Fruit fly (Drosophila melanogaster) whole organism, embryonic: ENCODE data around the gene SecCl.

Experiments
- Antp ChIP-seq: fragments of 200-800 bp; sonication (Bioruptor generic); optimal IDR thresholded peaks from 3 replicates; lab custom pipeline; 2016; ENCODE audit warnings: missing biosample characterization, missing genetic modification characterization
- CG10267 ChIP-seq: fragments of 200-800 bp; sonication (Bioruptor generic); optimal IDR thresholded peaks from 2 replicates; lab custom pipeline; 2018; ENCODE audit warnings: missing biosample characterization, mild to moderate bottlenecking, missing genetic modification characterization, moderate library complexity
- CG11560 ChIP-seq: fragments of 200-800 bp; sonication (Bioruptor generic); IDR thresholded peaks from 3 replicates; pipeline ENCODE4 v1.3.6; 2022; ENCODE audit warnings: missing biosample characterization, missing genetic modification characterization
- CG11696 ChIP-seq: fragments of 200-800 bp; sonication (Bioruptor generic); IDR thresholded peaks from 2 replicates; pipeline ENCODE4 v1.3.6; 2022; ENCODE audit warnings: missing biosample characterization, missing genetic modification characterization
- CG12391 ChIP-seq: fragments of 200-800 bp; sonication (Bioruptor generic); optimal IDR thresholded peaks from 3 replicates; lab custom pipeline; 2018; ENCODE audit warnings: missing biosample characterization, mild to moderate bottlenecking, missing genetic modification characterization, moderate library complexity
- CG12744 ChIP-seq: fragments of 200-800 bp; sonication (Bioruptor generic); optimal IDR thresholded peaks from 2 replicates; lab custom pipeline; 2016; ENCODE audit warnings: missing biosample characterization, missing genetic modification characterization
- CG16813 ChIP-seq: fragments of 200-800 bp; sonication (Bioruptor generic); IDR thresholded peaks from 3 replicates; pipeline ENCODE4 v1.3.6; 2022; ENCODE audit warnings: missing biosample characterization, missing genetic modification characterization; ENCODE audit not compliant: partially characterized antibody
- CG17361 ChIP-seq: fragments of 200-800 bp; sonication (Bioruptor generic); IDR thresholded peaks from 3 replicates; pipeline ENCODE4 v1.3.6; 2022; ENCODE audit warnings: missing biosample characterization, missing genetic modification characterization
- CG1792 ChIP-seq: fragments of 200-800 bp; sonication (Bioruptor generic); optimal IDR thresholded peaks from 2 replicates; lab custom pipeline; 2016; ENCODE audit warnings: missing biosample characterization, missing genetic modification characterization
- CG2712 ChIP-seq: fragments of 200-800 bp; optimal IDR thresholded peaks from 3 replicates; lab custom pipeline; 2019; ENCODE audit warnings: missing biosample characterization, mild to moderate bottlenecking, missing genetic modification characterization, moderate library complexity
- CG30403 ChIP-seq: fragments of 200-800 bp; sonication (Bioruptor generic); optimal IDR thresholded peaks from 3 replicates; lab custom pipeline; 2016; ENCODE audit warnings: missing biosample characterization, missing genetic modification characterization
- CG31441 ChIP-seq: fragments of 200-800 bp; sonication (Bioruptor generic); IDR thresholded peaks from 2 replicates; pipeline ENCODE4 v1.3.6; 2022; ENCODE audit warnings: missing biosample characterization, missing genetic modification characterization
- CG3281 ChIP-seq: fragments of 200-800 bp; sonication (Bioruptor generic); optimal IDR thresholded peaks from 3 replicates; lab custom pipeline; 2017; ENCODE audit warnings: missing biosample characterization, mild to moderate bottlenecking, missing genetic modification characterization
- CG34224 ChIP-seq: fragments of 200-800 bp; sonication (Bioruptor generic); IDR thresholded peaks from 3 replicates; pipeline ENCODE4 v1.3.6; 2022; ENCODE audit warnings: missing biosample characterization, missing genetic modification characterization; ENCODE audit not compliant: partially characterized antibody
- CG4328 ChIP-seq: fragments of 200-800 bp; sonication (Bioruptor generic); optimal IDR thresholded peaks from 3 replicates; lab custom pipeline; 2017; ENCODE audit warnings: missing biosample characterization, missing genetic modification reagents, missing genetic modification characterization
- CG4820 ChIP-seq: fragments of 200-800 bp; sonication (Bioruptor generic); optimal IDR thresholded peaks from 3 replicates; lab custom pipeline; 2016; ENCODE audit warnings: missing biosample characterization, missing genetic modification characterization
- CG6689 ChIP-seq: fragments of 200-800 bp; sonication (Bioruptor generic); IDR thresholded peaks from 2 replicates; pipeline ENCODE4 v1.3.6; 2022; ENCODE audit warnings: missing biosample characterization, missing genetic modification characterization
- CG7271 ChIP-seq: fragments of 200-800 bp; sonication (Bioruptor generic); optimal IDR thresholded peaks from 2 replicates; lab custom pipeline; 2018; ENCODE audit warnings: missing biosample characterization, mild to moderate bottlenecking, missing genetic modification characterization, moderate library complexity
- CG9215 ChIP-seq: fragments of 200-800 bp; sonication (Bioruptor generic); IDR thresholded peaks from 2 replicates; pipeline ENCODE4 v1.3.6; 2022; ENCODE audit warnings: missing biosample characterization, missing genetic modification characterization
- CG9932 ChIP-seq: fragments of 200-800 bp; sonication (Bioruptor generic); IDR thresholded peaks from 2 replicates; pipeline ENCODE4 v1.3.6; 2022; ENCODE audit warnings: missing biosample characterization, missing genetic modification characterization
- CHES-1-like ChIP-seq: fragments of 200-800 bp; sonication (Bioruptor generic); optimal IDR thresholded peaks from 2 replicates; lab custom pipeline; 2016; ENCODE audit warnings: missing biosample characterization, missing genetic modification characterization
- ERR ChIP-seq: fragments of 200-800 bp; sonication (Bioruptor generic); optimal IDR thresholded peaks from 2 replicates; lab custom pipeline; 2016; ENCODE audit warnings: missing biosample characterization, missing genetic modification characterization
- Fer2 ChIP-seq: fragments of 200-800 bp; sonication (Bioruptor generic); optimal IDR thresholded peaks from 2 replicates; lab custom pipeline; 2018; ENCODE audit warnings: missing biosample characterization, mild to moderate bottlenecking, missing genetic modification characterization, moderate library complexity
- Gug ChIP-seq: fragments of 200-800 bp; sonication (Bioruptor generic); IDR thresholded peaks from 4 replicates; pipeline ENCODE4 v1.3.6; 2022; ENCODE audit warnings: missing biosample characterization, missing genetic modification characterization
- Oli ChIP-seq: fragments of 200-800 bp; sonication (Bioruptor generic); optimal IDR thresholded peaks from 2 replicates; lab custom pipeline; 2018; ENCODE audit warnings: missing biosample characterization, mild to moderate bottlenecking, missing genetic modification characterization, moderate library complexity
- PHDP ChIP-seq: fragments of 200-800 bp; sonication (Bioruptor generic); optimal IDR thresholded peaks from 3 replicates; lab custom pipeline; 2018; ENCODE audit warnings: missing biosample characterization, mild to moderate bottlenecking, missing genetic modification characterization, moderate library complexity
- Sox100B ChIP-seq: fragments of 200-800 bp; sonication (Bioruptor generic); optimal IDR thresholded peaks from 3 replicates; lab custom pipeline; 2018; ENCODE audit warnings: missing biosample characterization, mild to moderate bottlenecking, missing genetic modification characterization
- Ssrp ChIP-seq: fragments of 200-800 bp; sonication (Bioruptor generic); optimal IDR thresholded peaks from 2 replicates; lab custom pipeline; 2018; ENCODE audit warnings: missing biosample characterization, mild to moderate bottlenecking, missing genetic modification characterization, moderate library complexity
- TFAM ChIP-seq: fragments of 200-800 bp; sonication (Bioruptor generic); optimal IDR thresholded peaks from 2 replicates; lab custom pipeline; 2017; ENCODE audit warnings: missing biosample characterization, missing genetic modification characterization, inconsistent platforms
- Tbp ChIP-seq: fragments of >200 bp; optimal IDR thresholded peaks from 2 replicates; lab custom pipeline; 2018; ENCODE audit warnings: missing biosample characterization, missing genetic modification characterization
- abd-A ChIP-seq: fragments of 200-800 bp; sonication (Bioruptor generic); optimal IDR thresholded peaks from 3 replicates; lab custom pipeline; 2019; ENCODE audit warnings: missing biosample characterization, mild to moderate bottlenecking, missing genetic modification characterization, moderate library complexity
- bcd ChIP-seq: fragments of 200-800 bp; sonication (Bioruptor generic); optimal IDR thresholded peaks from 2 replicates; lab custom pipeline; 2017; ENCODE audit warnings: missing biosample characterization, mild to moderate bottlenecking, missing genetic modification characterization
- bigmax ChIP-seq: fragments of 200-800 bp; sonication (Bioruptor generic); optimal IDR thresholded peaks from 2 replicates; lab custom pipeline; 2018; ENCODE audit warnings: missing biosample characterization, mild to moderate bottlenecking, missing genetic modification characterization
- dmrt99B ChIP-seq: fragments of 200-800 bp; sonication (Bioruptor generic); optimal IDR thresholded peaks from 2 replicates; lab custom pipeline; 2018; ENCODE audit warnings: missing biosample characterization, mild to moderate bottlenecking, missing genetic modification characterization, moderate library complexity
- ems ChIP-seq: fragments of 200-800 bp; sonication (Bioruptor generic); optimal IDR thresholded peaks from 3 replicates; lab custom pipeline; 2016; ENCODE audit warnings: missing biosample characterization, missing genetic modification characterization
- esg ChIP-seq: fragments of 200-800 bp; sonication (Bioruptor generic); conservative IDR thresholded peaks from 2 replicates; pipeline ENCODE4 v1.3.6; 2022; ENCODE audit warnings: missing biosample characterization, missing genetic modification characterization
- fd96Cb ChIP-seq: fragments of 200-800 bp; sonication (Bioruptor generic); optimal IDR thresholded peaks from 2 replicates; lab custom pipeline; 2018; ENCODE audit warnings: missing biosample characterization, mild to moderate bottlenecking, missing genetic modification characterization, moderate library complexity
- grn ChIP-seq: fragments of 200-800 bp; sonication (Bioruptor generic); optimal IDR thresholded peaks from 3 replicates; lab custom pipeline; 2017; ENCODE audit warnings: missing biosample characterization, missing genetic modification characterization
- ham ChIP-seq: fragments of 200-800 bp; sonication (Bioruptor generic); IDR thresholded peaks from 2 replicates; pipeline ENCODE4 v1.3.6; 2022; ENCODE audit warnings: missing biosample characterization, missing genetic modification characterization
- kah ChIP-seq: fragments of 200-800 bp; sonication (Bioruptor generic); optimal IDR thresholded peaks from 2 replicates; lab custom pipeline; 2018; ENCODE audit warnings: missing biosample characterization, mild to moderate bottlenecking, missing genetic modification characterization
- lbe ChIP-seq: fragments of 200-800 bp; sonication (Bioruptor generic); optimal IDR thresholded peaks from 2 replicates; lab custom pipeline; 2016; ENCODE audit warnings: missing biosample characterization, mild to moderate bottlenecking, missing genetic modification characterization
- mld ChIP-seq: fragments of 200-800 bp; sonication (Bioruptor generic); IDR thresholded peaks from 3 replicates; pipeline ENCODE4 v1.3.6; 2022; ENCODE audit warnings: missing biosample characterization, missing genetic modification characterization; ENCODE audit not compliant: partially characterized antibody
- nerfin-1 ChIP-seq: fragments of 200-800 bp; sonication (Bioruptor generic); optimal IDR thresholded peaks from 3 replicates; lab custom pipeline; 2019; ENCODE audit warnings: missing biosample characterization, mild to moderate bottlenecking, missing genetic modification characterization, moderate library complexity
- pan ChIP-seq, 4 experiments: fragments of >200 bp in 3 of 4; fragments of 200-800 bp in 1 of 4; sonication (Bioruptor generic) in 1 of 4; optimal IDR thresholded peaks in 3 of 4; IDR thresholded peaks in 1 of 4; 2 replicates each; pipeline versions ENCODE4 v1.3.6 to Lab custom; 2017 to 2022; ENCODE audit warnings: missing biosample characterization in 2 of 4, missing genetic modification characterization in 2 of 4, mixed read lengths in 1 of 4
- phol ChIP-seq: fragments of 200-800 bp; sonication (Bioruptor generic); optimal IDR thresholded peaks from 3 replicates; lab custom pipeline; 2018; ENCODE audit warnings: missing biosample characterization, mild to moderate bottlenecking, missing genetic modification characterization, moderate library complexity
- sima ChIP-seq: fragments of 200-800 bp; sonication (Bioruptor generic); optimal IDR thresholded peaks from 2 replicates; lab custom pipeline; 2016; ENCODE audit warnings: missing biosample characterization, missing genetic modification characterization
- trem ChIP-seq: fragments of 200-800 bp; optimal IDR thresholded peaks from 3 replicates; lab custom pipeline; 2019; ENCODE audit warnings: missing biosample characterization, mild to moderate bottlenecking, missing genetic modification characterization, moderate library complexity
- vvl ChIP-seq: fragments of 200-800 bp; sonication (Bioruptor generic); IDR thresholded peaks from 2 replicates; pipeline ENCODE4 v1.3.6; 2022; ENCODE audit warnings: missing biosample characterization, missing genetic modification characterization
- zen2 ChIP-seq: fragments of 200-800 bp; sonication (Bioruptor generic); IDR thresholded peaks from 3 replicates; pipeline ENCODE4 v1.3.6; 2022; ENCODE audit warnings: missing biosample characterization, missing genetic modification characterization; ENCODE audit not compliant: partially characterized antibody

SecCl gene

DNA sequence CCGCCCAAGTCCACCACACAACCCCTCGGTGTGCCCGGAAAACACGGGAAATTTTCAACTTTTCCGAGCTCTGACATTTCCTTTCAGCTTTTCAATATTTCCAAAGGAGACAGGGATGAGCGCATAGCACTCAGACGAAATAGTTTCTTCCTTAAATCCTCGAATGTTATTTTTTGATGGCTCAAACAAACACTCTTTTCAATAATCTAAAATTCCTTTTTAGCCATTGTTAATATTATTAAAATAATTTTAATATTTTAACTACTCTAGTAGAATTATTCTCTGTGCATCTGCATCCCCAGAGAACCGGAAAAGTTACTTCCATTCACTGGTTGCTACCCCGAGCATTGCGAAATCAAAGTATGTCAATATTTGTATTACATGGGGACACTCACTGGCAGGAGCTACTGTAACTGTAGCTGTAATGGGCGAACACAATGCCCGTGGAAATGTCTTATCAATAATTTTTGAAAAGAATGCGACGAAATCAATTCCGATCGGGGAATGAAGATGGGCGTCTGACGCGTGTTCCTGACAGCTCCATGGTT, 12.2 kb upstream of the SecCl start (continued):
- TF ChIP-seq sima (no peak), CG11560 (tag; lab: Robert Waterston, UW) (no peak), grn (GFP tag; lab: Kevin White, UChicago) (no peak), zen2 (no peak), CG11696 (GFP tag; lab: Robert Waterston, UW) (no peak), CG9932 (GFP tag; lab: Robert Waterston, UW) (no peak), dmrt99B (tag; lab: Kevin White, UChicago) (peak; percentile 38), Ssrp (tag; lab: Kevin White, UChicago) (peak; percentile 40), CG7271 (no peak), esg (0 out of 2 replicates have a peak, but pooled peaks have one; percentile 7), trem (tag; lab: Kevin White, UChicago) (peak; percentile 17), CG3281 (GFP tag; lab: Kevin White, UChicago) (no peak), CG6689 (GFP tag; lab: Robert Waterston, UW) (peak; percentile 53; the same call in 1 of the 2 replicates), CG2712 (tag; lab: Kevin White, UChicago) (peak; percentile 51), Gug (no peak), CG10267 (tag; lab: Kevin White, UChicago) (peak; percentile 25), CG12744 (GFP tag; lab: Kevin White, UChicago) (no peak), pan (optimal IDR thresholded peaks at IDR 0.05; lab: Kevin White, UChicago) (no peak), pan (GFP tag; optimal IDR thresholded peaks at IDR 0.05 in 1 of 2, IDR thresholded peaks at IDR 0.05 in 1 of 2) (peak in 1 of 2 experiments; percentile 26), bcd (GFP tag; lab: Kevin White, UChicago) (no peak), nerfin-1 (tag; lab: Kevin White, UChicago) (peak; percentile 0), fd96Cb (tag; lab: Kevin White, UChicago) (peak; percentile 14), abd-A (tag; lab: Kevin White, UChicago) (no peak), Antp (GFP tag; lab: Kevin White, UChicago) (no peak), CG9215 (GFP tag; lab: Robert Waterston, UW) (no peak), Sox100B (GFP tag; lab: Kevin White, UChicago) (peak; percentile 26), TFAM (GFP tag; lab: Kevin White, UChicago) (no peak), kah (GFP tag; lab: Kevin White, UChicago) (no peak), mld (GFP tag; lab: Robert Waterston, UW) (no peak), Oli (tag; lab: Kevin White, UChicago) (peak; percentile 25), CHES-1-like (no peak), CG34224 (no peak), phol (peak; percentile 18), Fer2 (tag; lab: Kevin White, UChicago) (no peak), CG16813 (GFP tag; lab: Robert Waterston, UW) (no peak), ems (no peak), ham (GFP tag; lab: Robert Waterston, UW) (no peak), vvl (0 out of 2 replicates have a peak, but pooled peaks have one; percentile 16), CG4328 (GFP tag; lab: Kevin White, UChicago) (no peak), CG4820 (GFP tag; lab: Kevin White, UChicago) (no peak), CG31441 (GFP tag; lab: Robert Waterston, UW) (peak; percentile 38; the same call in 1 of the 2 replicates), ERR (GFP tag; lab: Kevin White, UChicago) (no peak), lbe (GFP tag; lab: Kevin White, UChicago) (no peak), CG12391 (tag; lab: Kevin White, UChicago) (peak; percentile 39), CG30403 (GFP tag; lab: Kevin White, UChicago) (no peak), CG1792 (GFP tag; lab: Kevin White, UChicago) (no peak), PHDP (tag; lab: Kevin White, UChicago) (peak; percentile 26), Tbp (GFP tag; lab: Kevin White, UChicago) (no peak), bigmax (no peak), CG17361 (peak; percentile 34; the same call in 1 of the 3 replicates)
